Worm (Caenorhabditis elegans): Measurements from ENCODE around the gene C06B8.7.

DNA sequence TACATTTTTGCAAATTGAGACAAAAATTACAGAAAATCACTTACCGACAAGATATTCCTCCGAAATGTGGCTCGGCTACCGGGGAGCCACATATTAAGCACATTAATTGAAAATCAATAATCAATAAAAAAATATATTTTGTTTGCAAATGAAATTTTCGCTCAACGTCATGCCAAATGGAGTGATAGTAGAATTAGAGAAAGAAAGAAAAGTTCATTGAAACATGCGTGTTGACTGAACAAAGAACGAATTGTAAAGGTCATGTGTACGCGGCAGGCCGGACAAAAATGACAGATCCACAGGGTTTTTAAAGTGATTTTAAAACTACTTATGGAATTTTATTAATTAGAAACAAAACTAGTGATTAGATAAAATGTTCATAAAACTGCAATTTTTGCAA, 15.0 kb upstream of the C06B8.7 start:
- TF ChIP-seq ama-1 (optimal IDR thresholded peaks at IDR 0.05) (no peak), ama-1 (GFP tag; optimal IDR thresholded peaks at IDR 0.05) (no peak), him-1 (tag; optimal IDR thresholded peaks at IDR 0.05) (no peak), F22D6.2 (tag; optimal IDR thresholded peaks at IDR 0.05) (no peak), zim-3 (tag; optimal IDR thresholded peaks at IDR 0.05) (no peak), chd-7 (tag; optimal IDR thresholded peaks at IDR 0.05) (no peak), let-526 (GFP tag; IDR thresholded peaks at IDR 0.05) (no peak), unc-62 (GFP tag; optimal IDR thresholded peaks at IDR 0.05) (no peak)
